Worm (Caenorhabditis elegans) whole organism, L4 larva: ENCODE data around the gene F29A7.4.

Experiments used
- D1046.2 ChIP-seq: fragments of 200-800 bp; sonication (Bioruptor generic); IDR thresholded peaks from 2 replicates; pipeline ENCODE4 v1.3.6; 2022; ENCODE audit warnings: missing genetic modification characterization, missing compliant biosample characterization
- F26F4.8 ChIP-seq: fragments of 200-800 bp; sonication (Bioruptor generic); conservative IDR thresholded peaks from 2 replicates; pipeline ENCODE4 v1.3.6; 2022; ENCODE audit warnings: missing genetic modification characterization, missing compliant biosample characterization
- T20F7.1 ChIP-seq: fragments of 200-800 bp; sonication (Bioruptor generic); optimal IDR thresholded peaks from 2 replicates; lab custom pipeline; 2018; ENCODE audit warnings: mild to moderate bottlenecking, missing genetic modification characterization, missing compliant biosample characterization
- Y105C5A.15 ChIP-seq: fragments of 200-800 bp; sonication (Bioruptor generic); IDR thresholded peaks from 2 replicates; pipeline ENCODE4 v1.3.6; 2022; ENCODE audit warnings: missing genetic modification characterization, missing compliant biosample characterization
- aha-1 ChIP-seq: fragments of 150-350 bp; peaks from one replicate; lab custom pipeline; 2014; ENCODE audit warnings: missing biosample characterization, missing genetic modification characterization
- ama-1 ChIP-seq: fragments of 150-350 bp; optimal IDR thresholded peaks from 2 replicates; lab custom pipeline; 2014; ENCODE audit warnings: inconsistent platforms, mixed read lengths
- ceh-32 ChIP-seq: sonication (generic microtip); optimal IDR thresholded peaks from 2 replicates; lab custom pipeline; 2016; ENCODE audit warnings: mild to moderate bottlenecking, missing genetic modification characterization, missing compliant biosample characterization; ENCODE audit not compliant: poor library complexity
- ceh-82 ChIP-seq: sonication (generic microtip); optimal IDR thresholded peaks from 2 replicates; lab custom pipeline; 2017; ENCODE audit warnings: missing biosample characterization, missing genetic modification characterization
- ces-1 ChIP-seq: fragments of 150-350 bp; sonication (generic microtip); optimal IDR thresholded peaks from 4 replicates; lab custom pipeline; 2014; ENCODE audit warnings: missing biosample characterization, missing genetic modification reagents, missing genetic modification characterization
- daf-12 ChIP-seq: fragments of 150-350 bp; optimal IDR thresholded peaks from 2 replicates; lab custom pipeline; 2014; ENCODE audit warnings: missing biosample characterization, missing genetic modification reagents, missing genetic modification characterization
- daf-16 ChIP-seq, 3 experiments: sonication (generic microtip); optimal IDR thresholded peaks; 2 replicates each; lab custom pipeline; 2016 to 2017; ENCODE audit warnings: missing genetic modification characterization in 3 of 3, missing genetic modification reagents in 3 of 3, mild to moderate bottlenecking in 2 of 3, missing compliant biosample characterization in 2 of 3, missing biosample characterization in 1 of 3, moderate library complexity in 1 of 3
- daf-8 ChIP-seq: fragments of 200-800 bp; sonication (Bioruptor generic); IDR thresholded peaks from 2 replicates; pipeline ENCODE4 v1.3.6; 2022; ENCODE audit warnings: missing genetic modification characterization, missing compliant biosample characterization
- dpl-1 ChIP-seq: fragments of 150-350 bp; optimal IDR thresholded peaks from 2 replicates; lab custom pipeline; 2014; ENCODE audit warnings: missing biosample characterization, missing genetic modification reagents, missing genetic modification characterization
- egl-27 ChIP-seq: sonication (generic microtip); optimal IDR thresholded peaks from 3 replicates; lab custom pipeline; 2017; ENCODE audit warnings: missing biosample characterization, missing genetic modification reagents, missing genetic modification characterization
- hif-1 ChIP-seq, 2 experiments: sonication (generic microtip); optimal IDR thresholded peaks; 2 replicates each; lab custom pipeline; 2016 to 2017; ENCODE audit warnings: missing compliant biosample characterization in 2 of 2, missing genetic modification characterization in 2 of 2, missing genetic modification reagents in 2 of 2, missing genotype in 2 of 2, mild to moderate bottlenecking in 1 of 2
- hlh-30 ChIP-seq: sonication (generic microtip); optimal IDR thresholded peaks from 2 replicates; lab custom pipeline; 2017; ENCODE audit warnings: antibody characterized with exemption, mild to moderate bottlenecking, missing genetic modification characterization, missing compliant biosample characterization; ENCODE audit not compliant: insufficient read depth
- hmg-1.1 ChIP-seq: fragments of 200-800 bp; sonication (Bioruptor generic); IDR thresholded peaks from 2 replicates; pipeline ENCODE4 v1.3.6; 2022; ENCODE audit warnings: missing genetic modification reagents, missing genetic modification characterization, missing compliant biosample characterization
- lim-7 ChIP-seq: fragments of 200-800 bp; sonication (Bioruptor generic); IDR thresholded peaks from 2 replicates; pipeline ENCODE4 v1.3.6; 2022; ENCODE audit warnings: missing genetic modification characterization, missing compliant biosample characterization
- lin-13 ChIP-seq: fragments of 150-350 bp; optimal IDR thresholded peaks from 2 replicates; lab custom pipeline; 2014; ENCODE audit warnings: missing biosample characterization, missing genetic modification reagents, missing genetic modification characterization
- lin-15B ChIP-seq: fragments of 150-350 bp; sonication (generic microtip); optimal IDR thresholded peaks from 3 replicates; lab custom pipeline; 2014; ENCODE audit warnings: missing biosample characterization, missing genetic modification characterization
- lin-29 ChIP-seq: fragments of 200-800 bp; sonication (Bioruptor generic); IDR thresholded peaks from 2 replicates; pipeline ENCODE4 v1.3.6; 2022; ENCODE audit warnings: missing genetic modification reagents, missing genetic modification characterization, missing compliant biosample characterization
- mep-1 ChIP-seq: fragments of 150-350 bp; sonication (generic microtip); optimal IDR thresholded peaks from 3 replicates; lab custom pipeline; 2014; ENCODE audit warnings: missing biosample characterization, missing genetic modification characterization
- mes-2 ChIP-seq: sonication (generic microtip); optimal IDR thresholded peaks from 2 replicates; lab custom pipeline; 2016; ENCODE audit warnings: missing genotype, mild to moderate bottlenecking, missing genetic modification characterization, missing compliant biosample characterization; ENCODE audit not compliant: poor library complexity, severe bottlenecking
- mxl-3 ChIP-seq: fragments of 200-800 bp; sonication (Bioruptor generic); optimal IDR thresholded peaks from 2 replicates; lab custom pipeline; 2018; ENCODE audit warnings: mild to moderate bottlenecking, missing genetic modification characterization, missing compliant biosample characterization
- nhr-10 ChIP-seq: fragments of 150-350 bp; optimal IDR thresholded peaks from 2 replicates; lab custom pipeline; 2014; ENCODE audit warnings: missing biosample characterization, missing genetic modification characterization
- nhr-111 ChIP-seq: fragments of 200-800 bp; sonication (Bioruptor generic); optimal IDR thresholded peaks from 2 replicates; lab custom pipeline; 2018; ENCODE audit warnings: mild to moderate bottlenecking, missing genetic modification characterization, missing compliant biosample characterization
- nhr-237 ChIP-seq: sonication (generic microtip); optimal IDR thresholded peaks from 2 replicates; lab custom pipeline; 2017; ENCODE audit warnings: missing biosample characterization, missing genetic modification characterization
- nhr-41 ChIP-seq: fragments of 200-800 bp; sonication (Bioruptor generic); IDR thresholded peaks from 2 replicates; pipeline ENCODE4 v1.3.6; 2022; ENCODE audit warnings: missing genetic modification reagents, missing genetic modification characterization, missing compliant biosample characterization
- nhr-76 ChIP-seq: fragments of 150-350 bp; optimal IDR thresholded peaks from 2 replicates; lab custom pipeline; 2014; ENCODE audit warnings: missing biosample characterization, missing genetic modification characterization
- nhr-77 ChIP-seq: fragments of 150-350 bp; optimal IDR thresholded peaks from 2 replicates; lab custom pipeline; 2014; ENCODE audit warnings: missing biosample characterization, missing genetic modification characterization
- rbr-2 ChIP-seq: sonication (generic microtip); optimal IDR thresholded peaks from 2 replicates; lab custom pipeline; 2016; ENCODE audit warnings: missing genotype, missing genetic modification characterization, missing compliant biosample characterization
- saeg-2 ChIP-seq: fragments of 200-800 bp; sonication (Bioruptor generic); IDR thresholded peaks from 2 replicates; pipeline ENCODE4 v1.3.6; 2022; ENCODE audit warnings: missing genetic modification reagents, missing genetic modification characterization, missing compliant biosample characterization
- sdz-12 ChIP-seq: fragments of 200-800 bp; sonication (Bioruptor generic); optimal IDR thresholded peaks from 2 replicates; lab custom pipeline; 2018; ENCODE audit warnings: mild to moderate bottlenecking, missing genetic modification characterization, missing compliant biosample characterization
- set-16 ChIP-seq: fragments of 200-800 bp; sonication (Bioruptor generic); IDR thresholded peaks from 2 replicates; pipeline ENCODE4 v1.3.6; 2022; ENCODE audit warnings: missing genetic modification reagents, missing genetic modification characterization, missing compliant biosample characterization
- snpc-4 ChIP-seq: fragments of 150-350 bp; optimal IDR thresholded peaks from 2 replicates; lab custom pipeline; 2014; ENCODE audit warnings: missing biosample characterization, missing genetic modification characterization
- unc-39 ChIP-seq: sonication (generic microtip); optimal IDR thresholded peaks from 2 replicates; lab custom pipeline; 2017; ENCODE audit warnings: missing biosample characterization, missing genetic modification characterization
- unc-62 ChIP-seq, 3 experiments: fragments of 150-350 bp in 1 of 3; sonication (generic microtip); optimal IDR thresholded peaks in 2 of 3; peaks in 1 of 3; 1 replicate in 1 of 3; 2 replicates in 2 of 3; lab custom pipeline; 2014 to 2017; ENCODE audit warnings: missing biosample characterization in 3 of 3, missing genetic modification characterization in 3 of 3, missing genetic modification reagents in 3 of 3, missing genotype in 1 of 3
- vab-7 ChIP-seq: fragments of 200-800 bp; sonication (Bioruptor generic); IDR thresholded peaks from 2 replicates; pipeline ENCODE4 v1.3.6; 2022; ENCODE audit warnings: missing genetic modification reagents, missing genetic modification characterization, missing compliant biosample characterization
- zag-1 ChIP-seq: fragments of 150-350 bp; optimal IDR thresholded peaks from 2 replicates; lab custom pipeline; 2014; ENCODE audit warnings: missing biosample characterization, missing genetic modification characterization

Gene F29A7.4

ce11 chrII:2754595-2754994 lies 4.8 kb downstream of the F29A7.4 start:
- TF ChIP-seq lin-15B (tag; lab: Kevin White, UChicago) (no peak), nhr-77 (no peak), set-16 (GFP tag; lab: Robert Waterston, UW) (peak; percentile 91), nhr-76 (tag; lab: Kevin White, UChicago) (no peak), hlh-30 (no peak), mxl-3 (GFP tag; lab: Kevin White, UChicago) (no peak), Y105C5A.15 (no peak)

DNA sequence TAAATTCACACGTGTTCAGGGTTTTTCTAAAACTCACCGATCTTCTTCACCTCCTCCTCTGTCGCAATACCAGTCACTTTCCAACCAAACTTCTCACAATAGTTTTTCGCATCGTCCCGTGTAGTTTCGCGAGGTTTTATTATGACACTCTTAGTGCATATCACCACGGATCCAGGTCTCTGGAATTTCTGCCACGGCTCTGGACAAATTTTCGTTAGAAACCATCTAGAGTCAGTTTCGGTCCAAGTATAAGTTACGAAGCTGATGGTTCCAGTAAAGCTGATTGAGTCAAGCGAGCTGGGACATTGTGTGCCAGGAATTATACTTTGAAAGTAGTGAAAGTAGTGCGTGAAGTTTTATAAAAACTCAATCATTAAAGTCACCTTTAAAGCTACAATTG lies 6.6 kb downstream of the F29A7.4 start:
- TF ChIP-seq aha-1 (tag; lab: Kevin White, UChicago) = peak; percentile 53
- no peak for TF ChIP-seq dpl-1 (GFP tag; lab: Kevin White, UChicago)
- no peak for TF ChIP-seq ces-1 (GFP tag; lab: Kevin White, UChicago)
- peak in 1 of 2 experiments; percentile 94 for TF ChIP-seq unc-62 (GFP tag; optimal IDR thresholded peaks at IDR 0.05 in 1 of 2; lab: Kevin White, UChicago)
- TF ChIP-seq unc-62 (tag; optimal IDR thresholded peaks at IDR 0.05; lab: Kevin White, UChicago) = no peak

DNA sequence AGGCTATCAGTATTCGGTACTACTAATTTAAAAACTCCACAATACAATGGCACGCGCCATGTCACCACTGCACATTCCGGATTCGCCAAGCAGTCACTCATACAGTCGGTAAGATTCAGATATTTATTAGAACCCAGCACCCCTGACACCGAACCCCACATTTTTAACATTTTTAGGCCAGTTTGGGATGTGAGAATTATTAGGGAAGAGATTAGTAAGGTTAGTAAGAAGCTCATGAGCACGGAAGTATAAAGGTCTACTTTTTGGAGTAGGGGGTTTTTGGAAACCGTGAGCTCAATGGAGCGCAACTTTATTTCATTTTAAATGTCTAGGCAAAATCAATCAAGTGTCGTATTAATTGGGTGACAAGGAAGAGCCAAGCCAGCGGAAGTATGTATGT lies 8.2 kb downstream of the F29A7.4 start, which contains the start of gene F29A7.8:
Gene F29A7.8 (minus strand): TSS at position 101 of the 400 bp plus-strand sequence.
- TF ChIP-seq aha-1 (tag; lab: Kevin White, UChicago) = peak; percentile 12
- TF ChIP-seq egl-27 (tag; lab: Kevin White, UChicago) = no peak

- TF ChIP-seq lin-13 (no peak), unc-39 (tag; lab: Kevin White, UChicago) (no peak), vab-7 (GFP tag; lab: Robert Waterston, UW) (no peak), nhr-237 (tag; lab: Kevin White, UChicago) (no peak), daf-16 (GFP tag; optimal IDR thresholded peaks at IDR 0.05; lab: Kevin White, UChicago) (no peak), daf-16 (tag; optimal IDR thresholded peaks at IDR 0.05; lab: Kevin White, UChicago) (no peak), daf-8 (GFP tag; lab: Robert Waterston, UW) (no peak), hif-1 (tag; optimal IDR thresholded peaks at IDR 0.05; lab: Kevin White, UChicago) (no peak), F26F4.8 (GFP tag; lab: Robert Waterston, UW) (no peak), ceh-82 (tag; lab: Kevin White, UChicago) (no peak), nhr-111 (GFP tag; lab: Kevin White, UChicago) (no peak), zag-1 (no peak), lim-7 (GFP tag; lab: Robert Waterston, UW) (no peak), ama-1 (lab: Kevin White, UChicago) (no peak)
Measured at ce11 chrII:2758476-2758875, 8.7 kb downstream of the F29A7.4 start, which contains the start of gene fbxb-107. Gene fbxb-107 (plus strand): TSS chrII:2758772.

DNA sequence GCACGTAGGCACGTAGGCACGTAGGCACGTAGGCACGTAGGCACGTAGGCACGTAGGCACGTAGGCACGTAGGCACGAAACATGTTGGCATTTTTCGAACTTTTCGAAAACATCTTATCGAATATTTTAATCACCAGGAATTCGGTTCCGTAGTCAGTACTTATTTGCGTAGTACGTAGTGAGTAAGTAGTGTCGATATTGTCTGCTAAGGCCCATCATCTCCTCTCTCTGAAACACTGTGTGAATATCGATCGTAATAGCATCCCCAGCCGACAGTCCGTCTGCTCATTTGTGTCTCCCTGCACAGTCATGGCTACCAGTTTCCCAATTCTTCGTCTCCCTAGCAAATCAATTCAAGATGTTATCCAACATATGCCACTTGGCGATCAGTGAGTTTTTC lies 12.3 kb downstream of the F29A7.4 start, which contains the start of gene fbxb-106:
Gene fbxb-106 (plus strand): TSS at position 301 of the 400 bp plus-strand sequence.
- no peak for TF ChIP-seq nhr-41 (GFP tag; lab: Robert Waterston, UW)
- no peak for TF ChIP-seq hif-1 (tag; optimal IDR thresholded peaks at IDR 0.05; lab: Kevin White, UChicago)
- TF ChIP-seq ceh-32 = no peak
- no peak for TF ChIP-seq nhr-237 (tag; lab: Kevin White, UChicago)
- TF ChIP-seq Y105C5A.15 = no peak
- TF ChIP-seq D1046.2 (GFP tag; lab: Robert Waterston, UW) = no peak
- no peak for TF ChIP-seq rbr-2 (tag; lab: Kevin White, UChicago)
- TF ChIP-seq mes-2 (tag; lab: Kevin White, UChicago) = no peak
- TF ChIP-seq snpc-4 (tag; lab: Kevin White, UChicago) = no peak
- no peak for TF ChIP-seq daf-8 (GFP tag; lab: Robert Waterston, UW)
- no peak for TF ChIP-seq saeg-2 (GFP tag; lab: Robert Waterston, UW)
- no peak for TF ChIP-seq T20F7.1
- no peak for TF ChIP-seq daf-12 (tag; lab: Kevin White, UChicago)
- no peak for TF ChIP-seq mep-1 (tag; lab: Kevin White, UChicago)
- TF ChIP-seq nhr-10 (tag; lab: Kevin White, UChicago) = no peak
- TF ChIP-seq hmg-1.1 = no peak
- TF ChIP-seq vab-7 (GFP tag; lab: Robert Waterston, UW) = no peak
- no peak for TF ChIP-seq ces-1 (GFP tag; lab: Kevin White, UChicago)
- no peak for TF ChIP-seq lin-29
- no peak for TF ChIP-seq sdz-12 (GFP tag; lab: Kevin White, UChicago)
